In the genomic region with DNA sequence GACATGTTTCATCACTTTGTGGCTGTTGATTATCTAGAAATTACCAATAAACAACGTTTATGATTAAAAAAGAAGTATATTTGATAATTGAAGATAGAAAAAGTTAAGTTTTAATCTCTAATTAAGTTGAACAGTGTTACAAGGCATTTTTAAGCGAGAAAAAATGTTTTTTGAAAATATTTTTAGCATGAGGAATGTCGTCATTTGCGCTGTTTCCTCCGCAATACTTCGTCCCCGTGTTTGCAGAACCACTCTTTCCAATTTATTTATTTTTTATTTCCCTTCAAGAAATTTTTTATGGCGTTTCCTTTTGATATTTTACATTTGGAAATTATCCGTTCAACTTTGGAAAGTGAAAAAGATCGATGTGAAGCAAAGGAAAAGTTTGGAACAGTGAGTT, we compare ENCODE assay signal across 4 worm cellular contexts.
TF ChIP-seq lines count a peak whose summit lies in the region.

Gene rde-1 (minus strand): TSS at position 33 of the 400 bp plus-strand sequence.
Gene trpp-6 (plus strand): TSS at position 286 of the 400 bp plus-strand sequence.

TF ChIP-seq in whole organism, L1 larva, 84 proteins besides CTCF, POLR2A, EP300 and RAD21 (continues in another document):
- TF ChIP-seq fkh-8 (tag; optimal IDR thresholded peaks at IDR 0.05; lab: Kevin White, UChicago) (no peak), efl-1 (optimal IDR thresholded peaks at IDR 0.05; lab: Kevin White, UChicago) (peak in 1 of 2 experiments; percentile 45), efl-1 (GFP tag; optimal IDR thresholded peaks at IDR 0.05 in 1 of 2; lab: Kevin White, UChicago) (peak in 1 of 2 experiments; percentile 21), zip-4 (GFP tag; optimal IDR thresholded peaks at IDR 0.05; lab: Kevin White, UChicago) (no peak), grh-1 (GFP tag; IDR thresholded peaks at IDR 0.05; lab: Robert Waterston, UW) (no peak), elt-2 (tag; optimal IDR thresholded peaks at IDR 0.05; lab: Kevin White, UChicago) (no peak), irx-1 (tag; optimal IDR thresholded peaks at IDR 0.05; lab: Kevin White, UChicago) (no peak), dsc-1 (tag; optimal IDR thresholded peaks at IDR 0.05; lab: Kevin White, UChicago) (no peak), pag-3 (tag; optimal IDR thresholded peaks at IDR 0.05; lab: Kevin White, UChicago; ENCODE audit: borderline replicate concordance, insufficient read depth) (no peak), nhr-76 (tag; optimal IDR thresholded peaks at IDR 0.05; lab: Kevin White, UChicago) (no peak), nhr-12 (tag; optimal IDR thresholded peaks at IDR 0.05; lab: Kevin White, UChicago) (no peak), C16A3.4 (tag; optimal IDR thresholded peaks at IDR 0.05; lab: Kevin White, UChicago) (no peak), swsn-7 (tag; optimal IDR thresholded peaks at IDR 0.05; lab: Kevin White, UChicago) (peak; percentile 4), C34B4.2 (tag; optimal IDR thresholded peaks at IDR 0.05; lab: Kevin White, UChicago) (no peak), mep-1 (tag; optimal IDR thresholded peaks at IDR 0.05; lab: Kevin White, UChicago) (peak; percentile 35), ama-1 (optimal IDR thresholded peaks at IDR 0.05; lab: Kevin White, UChicago) (no peak), lsy-2 (tag; optimal IDR thresholded peaks at IDR 0.05; lab: Kevin White, UChicago) (peak; percentile 6 to 13), dpl-1 (GFP tag; optimal IDR thresholded peaks at IDR 0.05; lab: Kevin White, UChicago) (peak in 2 of 3 experiments; percentile 15 to 32), F16B12.6 (tag; optimal IDR thresholded peaks at IDR 0.05; lab: Kevin White, UChicago) (peak; percentile 82), zag-1 (tag; optimal IDR thresholded peaks at IDR 0.05; lab: Kevin White, UChicago) (no peak), lin-35 (GFP tag; optimal IDR thresholded peaks at IDR 0.05; lab: Kevin White, UChicago) (peak in 1 of 2 experiments; percentile 11)

TF ChIP-seq in whole organism, L2 larva, 48 proteins besides CTCF, POLR2A, EP300 and RAD21:
- TF ChIP-seq gmeb-1 (tag; optimal IDR thresholded peaks at IDR 0.05; lab: Kevin White, UChicago) (peak; percentile 15), C34F6.9 (tag; optimal IDR thresholded peaks at IDR 0.05; lab: Kevin White, UChicago) (peak; percentile 35), unc-55 (GFP tag; optimal IDR thresholded peaks at IDR 0.05; lab: Kevin White, UChicago) (peak; percentile 55), ceh-16 (tag; optimal IDR thresholded peaks at IDR 0.05; lab: Kevin White, UChicago) (no peak)
TF ChIP-seq in whole organism, L2 larva: peak in this region for 3.

TF ChIP-seq in whole organism, L3 larva, 47 proteins besides CTCF, POLR2A, EP300 and RAD21:
- TF ChIP-seq hmg-11 (tag; optimal IDR thresholded peaks at IDR 0.05; lab: Kevin White, UChicago) (peak; percentile 37), nfya-1 (tag; optimal IDR thresholded peaks at IDR 0.05; lab: Kevin White, UChicago; ENCODE audit: insufficient read depth) (peak; percentile 23), R02D3.7 (tag; optimal IDR thresholded peaks at IDR 0.05; lab: Kevin White, UChicago) (no peak), ama-1 (optimal IDR thresholded peaks at IDR 0.05; lab: Kevin White, UChicago) (no peak), nhr-67 (tag; optimal IDR thresholded peaks at IDR 0.05; lab: Kevin White, UChicago) (no peak)

TF ChIP-seq in whole organism, L4 larva, 104 proteins besides CTCF, POLR2A, EP300 and RAD21:
- TF ChIP-seq aha-1 (tag; lab: Kevin White, UChicago) = peak; percentile 70
- no peak for TF ChIP-seq nhr-48 (tag; optimal IDR thresholded peaks at IDR 0.05; lab: Kevin White, UChicago)

Comparison
In these comparisons a context has a peak if more than half of its experiments do, and no peak if none do; other contexts are left out.
1. Of the 29 proteins assayed by ChIP-seq in both whole organism, L4 larva and whole organism, L1 larva: peak only in whole organism, L4 larva: aha-1; only in whole organism, L1 larva: dpl-1, lsy-2 and mep-1; in both: none; in neither: 25.